Worm (Caenorhabditis elegans) whole organism, young adult: ENCODE measurements around the gene C06G1.1.
A peak's percentile ranks its signal among the peaks of the same experiment; 100 is the strongest.

Source experiments
- F10E7.11 ChIP-seq: sonication (generic microtip); optimal IDR thresholded peaks from 2 replicates; lab custom pipeline; 2017; ENCODE audit warnings: mild to moderate bottlenecking, missing genetic modification characterization, moderate library complexity, missing compliant biosample characterization
- Y79H2A.3 ChIP-seq: fragments of 200-800 bp; sonication (Bioruptor generic); conservative IDR thresholded peaks from 2 replicates; pipeline ENCODE4 v1.3.6; 2022; ENCODE audit warnings: missing genetic modification reagents, missing genetic modification characterization, missing compliant biosample characterization
- attf-6 ChIP-seq: fragments of 200-800 bp; sonication (Bioruptor generic); IDR thresholded peaks from 2 replicates; pipeline ENCODE4 v1.3.6; 2022; ENCODE audit warnings: missing genetic modification reagents, missing genetic modification characterization, missing compliant biosample characterization
- ccch-3 ChIP-seq: fragments of 200-800 bp; sonication (Bioruptor generic); optimal IDR thresholded peaks from 2 replicates; lab custom pipeline; 2018; ENCODE audit warnings: mild to moderate bottlenecking, missing genetic modification characterization, missing compliant biosample characterization
- ceh-27 ChIP-seq: fragments of 200-800 bp; sonication (Bioruptor generic); optimal IDR thresholded peaks from 2 replicates; lab custom pipeline; 2018; ENCODE audit warnings: mild to moderate bottlenecking, missing genetic modification characterization, moderate library complexity, missing compliant biosample characterization
- hmg-1.2 ChIP-seq: fragments of 200-800 bp; sonication (Bioruptor generic); IDR thresholded peaks from 2 replicates; pipeline ENCODE4 v1.3.6; 2022; ENCODE audit warnings: missing genetic modification reagents, missing genetic modification characterization, missing compliant biosample characterization
- lin-35 ChIP-seq, 3 experiments: fragments of 150-350 bp in 2 of 3; sonication (generic microtip) in 1 of 3; optimal IDR thresholded peaks; 2 replicates each; lab custom pipeline; 2014 to 2018; ENCODE audit warnings: missing biosample characterization in 3 of 3, missing genetic modification characterization in 3 of 3, missing genetic modification reagents in 3 of 3
- nfya-1 ChIP-seq: sonication (generic microtip); optimal IDR thresholded peaks from 2 replicates; lab custom pipeline; 2017; ENCODE audit warnings: antibody characterized with exemption, missing compliant biosample characterization, missing genetic modification characterization, borderline replicate concordance; ENCODE audit not compliant: insufficient read depth
- pha-4 ChIP-seq: fragments of 150-350 bp; sonication (generic microtip); optimal IDR thresholded peaks from 2 replicates; lab custom pipeline; 2014; ENCODE audit warnings: missing biosample characterization, missing genetic modification reagents, missing genetic modification characterization
- rec-8 ChIP-seq, 2 experiments: sonication (generic microtip); optimal IDR thresholded peaks; 2 replicates each; lab custom pipeline; 2016; ENCODE audit warnings: mild to moderate bottlenecking in 2 of 2, missing genetic modification characterization in 2 of 2, missing genetic modification reagents in 2 of 2, missing genotype in 2 of 2, missing biosample characterization in 1 of 2, missing compliant biosample characterization in 1 of 2, moderate library complexity in 1 of 2
- snpc-4 ChIP-seq, 5 experiments: fragments of 150-350 bp in 1 of 5; sonication (generic microtip) in 4 of 5; optimal IDR thresholded peaks; 2 replicates each; lab custom pipeline; 2014 to 2018; ENCODE audit warnings: missing genetic modification characterization in 5 of 5, missing biosample characterization in 3 of 5, antibody characterized with exemption in 2 of 5, mild to moderate bottlenecking in 2 of 5, missing compliant biosample characterization in 2 of 5, missing genotype in 2 of 5, moderate library complexity in 2 of 5, missing genetic modification reagents in 1 of 5
- tlf-1 ChIP-seq: fragments of 200-800 bp; sonication (Bioruptor generic); optimal IDR thresholded peaks from 2 replicates; lab custom pipeline; 2018; ENCODE audit warnings: mild to moderate bottlenecking, missing genetic modification characterization, missing compliant biosample characterization
- unc-62 ChIP-seq: fragments of 150-350 bp; optimal IDR thresholded peaks from 2 replicates; lab custom pipeline; 2014; ENCODE audit warnings: missing biosample characterization, missing genetic modification reagents, missing genetic modification characterization
- zfh-2 ChIP-seq: fragments of 200-800 bp; sonication (Bioruptor generic); conservative IDR thresholded peaks from 2 replicates; pipeline ENCODE4 v1.3.6; 2022; ENCODE audit warnings: missing genetic modification reagents, missing genetic modification characterization, missing compliant biosample characterization

- TF ChIP-seq Y79H2A.3 (GFP tag; lab: Robert Waterston, UW) (no peak), attf-6 (GFP tag; lab: Robert Waterston, UW) (no peak), rec-8 (tag; optimal IDR thresholded peaks at IDR 0.05; lab: Kevin White, UChicago) (no peak), pha-4 (tag; lab: Kevin White, UChicago) (no peak), ccch-3 (GFP tag; lab: Kevin White, UChicago) (no peak), unc-62 (GFP tag; lab: Kevin White, UChicago) (no peak), lin-35 (GFP tag; optimal IDR thresholded peaks at IDR 0.05; lab: Kevin White, UChicago) (no peak), nfya-1 (tag; lab: Kevin White, UChicago) (no peak), snpc-4 (GFP tag; optimal IDR thresholded peaks at IDR 0.05; lab: Kevin White, UChicago) (no peak), snpc-4 (tag; optimal IDR thresholded peaks at IDR 0.05; lab: Kevin White, UChicago) (no peak), zfh-2 (GFP tag; lab: Robert Waterston, UW) (0 out of 2 replicates have a peak, but pooled peaks have one; percentile 49), F10E7.11 (tag; lab: Kevin White, UChicago) (no peak), hmg-1.2 (GFP tag; lab: Robert Waterston, UW) (no peak), ceh-27 (no peak), tlf-1 (GFP tag; lab: Kevin White, UChicago) (no peak)
These were observed 19.1 kb upstream of the C06G1.1 start for ce11 chrX:16614094-16614493.
